Worm (Caenorhabditis elegans) whole organism, L2 larva: ENCODE results near the gene lin-5.

ENCODE experiments used
- F13H6.1 ChIP-seq: sonication (generic microtip); optimal IDR thresholded peaks from 2 replicates; lab custom pipeline; 2016; ENCODE audit warnings: missing genetic modification characterization, missing compliant biosample characterization
- aly-2 ChIP-seq: fragments of 150-350 bp; optimal IDR thresholded peaks from 2 replicates; lab custom pipeline; 2014; ENCODE audit warnings: missing biosample characterization, missing genetic modification characterization
- ama-1 ChIP-seq: fragments of 150-350 bp; optimal IDR thresholded peaks from 2 replicates; lab custom pipeline; 2018; ENCODE audit warnings: inconsistent platforms
- blmp-1 ChIP-seq: sonication (generic microtip); optimal IDR thresholded peaks from 2 replicates; lab custom pipeline; 2017; ENCODE audit warnings: missing genetic modification characterization, mild to moderate bottlenecking, missing compliant biosample characterization, antibody characterized with exemption, moderate library complexity; ENCODE audit not compliant: insufficient read depth
- ceh-16 ChIP-seq: fragments of 150-350 bp; optimal IDR thresholded peaks from 2 replicates; lab custom pipeline; 2014; ENCODE audit warnings: missing biosample characterization, missing genetic modification characterization
- dmd-4 ChIP-seq: sonication (generic microtip); optimal IDR thresholded peaks from 2 replicates; lab custom pipeline; 2017; ENCODE audit warnings: missing biosample characterization, missing genetic modification characterization
- lin-13 ChIP-seq: fragments of 150-350 bp; optimal IDR thresholded peaks from 2 replicates; lab custom pipeline; 2014; ENCODE audit warnings: missing biosample characterization, missing genetic modification reagents, missing genetic modification characterization
- mdl-1 ChIP-seq, 2 experiments: fragments of 150-350 bp in 1 of 2; sonication (generic microtip) in 1 of 2; optimal IDR thresholded peaks; 2 replicates each; lab custom pipeline; 2017; ENCODE audit warnings: missing biosample characterization in 2 of 2, missing genetic modification characterization in 2 of 2
- nhr-6 ChIP-seq: fragments of 150-350 bp; optimal IDR thresholded peaks from 2 replicates; lab custom pipeline; 2014; ENCODE audit warnings: missing biosample characterization, missing genetic modification characterization
- nhr-77 ChIP-seq: fragments of 150-350 bp; optimal IDR thresholded peaks from 2 replicates; lab custom pipeline; 2014; ENCODE audit warnings: missing biosample characterization, missing genetic modification characterization

DNA sequence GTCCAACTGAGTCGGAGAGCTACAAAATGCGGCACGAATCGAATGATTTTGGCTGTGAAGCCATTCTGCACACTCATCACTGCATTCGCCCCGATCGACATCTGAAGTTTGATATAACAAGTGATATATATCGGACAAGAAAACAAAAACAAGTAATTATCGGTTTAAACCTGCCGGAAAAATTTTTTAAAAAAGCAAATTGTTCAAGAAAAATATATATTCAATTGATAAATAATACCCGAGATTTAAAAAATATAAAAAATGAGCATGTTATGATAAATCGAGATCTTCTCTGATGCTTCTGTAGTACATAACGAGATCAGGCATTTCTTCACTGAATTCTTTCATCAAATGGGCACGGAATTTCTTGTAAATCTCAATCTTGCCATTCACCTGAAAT lies 6.7 kb upstream of the lin-5 start, which contains the start of gene T09A5.5:
- no peak for TF ChIP-seq dmd-4 (tag; lab: Kevin White, UChicago)
- TF ChIP-seq nhr-77 (tag; lab: Kevin White, UChicago) = no peak
- no peak for TF ChIP-seq F13H6.1 (tag; lab: Kevin White, UChicago)
- TF ChIP-seq nhr-6 (tag; lab: Kevin White, UChicago) = no peak
- no peak for TF ChIP-seq ama-1 (lab: Kevin White, UChicago)
- no peak for TF ChIP-seq lin-13 (GFP tag; lab: Kevin White, UChicago)
- TF ChIP-seq blmp-1 = no peak
- TF ChIP-seq ceh-16 (tag; lab: Kevin White, UChicago) = no peak
- no peak for TF ChIP-seq mdl-1 (tag; optimal IDR thresholded peaks at IDR 0.05; lab: Kevin White, UChicago)
- TF ChIP-seq aly-2 = no peak
